Worm (Caenorhabditis elegans): ENCODE results near the gene C05G5.1.

C05G5.1 gene

DNA sequence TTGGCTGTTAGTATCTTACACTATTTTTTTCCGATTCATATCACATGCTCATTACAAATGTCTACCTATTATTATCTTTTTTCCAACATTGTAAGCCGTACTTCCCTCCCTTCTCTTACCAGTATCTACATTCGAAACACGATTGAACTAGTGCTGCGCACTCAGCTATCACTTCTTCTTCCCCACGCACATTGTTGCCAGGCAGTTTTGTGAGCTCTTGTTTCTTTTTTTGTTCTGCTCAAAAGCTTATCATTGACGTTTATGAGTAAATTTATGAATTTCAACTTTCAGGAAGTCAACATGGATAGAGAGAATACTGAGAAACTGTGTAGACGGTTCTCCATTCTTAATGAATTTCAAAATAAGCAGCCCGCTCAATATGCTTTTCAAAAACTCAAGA, 18.8 kb downstream of the C05G5.1 start, which contains the start of gene F33C8.2:
TSS of gene F33C8.2 (plus strand) at position 301 of the 400 bp plus-strand sequence.
- TF ChIP-seq fkh-10 (GFP tag; optimal IDR thresholded peaks at IDR 0.05) (no peak), lin-35 (GFP tag; optimal IDR thresholded peaks at IDR 0.05) (no peak), nhr-11 (tag; optimal IDR thresholded peaks at IDR 0.05) (no peak), zag-1 (tag; optimal IDR thresholded peaks at IDR 0.05) (no peak), C34B4.2 (tag; optimal IDR thresholded peaks at IDR 0.05) (no peak), mdl-1 (tag; optimal IDR thresholded peaks at IDR 0.05) (no peak), aha-1 (tag; optimal IDR thresholded peaks at IDR 0.05) (no peak), nhr-84 (tag; optimal IDR thresholded peaks at IDR 0.05) (no peak), nhr-237 (tag; optimal IDR thresholded peaks at IDR 0.05) (no peak)

DNA sequence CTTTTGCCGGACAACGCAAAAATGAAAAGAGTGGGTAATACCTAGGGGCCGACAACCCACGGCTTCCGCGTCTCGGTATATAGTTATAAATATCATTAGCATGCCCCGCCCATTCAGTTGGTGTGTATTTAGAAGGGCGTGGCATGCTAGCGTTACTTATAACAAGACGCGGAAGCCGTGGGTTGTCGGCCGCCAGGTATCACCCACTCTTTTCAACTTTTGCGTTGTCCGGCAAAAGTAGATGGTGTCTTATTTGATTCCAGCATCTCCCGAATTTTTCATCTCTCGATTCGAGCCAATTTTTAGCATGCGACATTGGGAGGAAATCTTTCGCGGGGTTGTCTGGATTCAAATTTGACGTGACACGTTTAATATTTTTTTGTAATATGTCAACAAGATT, 22.1 kb downstream of the C05G5.1 start:
- no peak for TF ChIP-seq efl-1 (optimal IDR thresholded peaks at IDR 0.05)
- peak in 1 of 2 experiments; percentile 66 for TF ChIP-seq efl-1 (GFP tag; optimal IDR thresholded peaks at IDR 0.05 in 1 of 2)
- TF ChIP-seq dsc-1 (tag; optimal IDR thresholded peaks at IDR 0.05), result no peak
- no peak for TF ChIP-seq pag-3 (tag; optimal IDR thresholded peaks at IDR 0.05; ENCODE audit: borderline replicate concordance, insufficient read depth)

DNA sequence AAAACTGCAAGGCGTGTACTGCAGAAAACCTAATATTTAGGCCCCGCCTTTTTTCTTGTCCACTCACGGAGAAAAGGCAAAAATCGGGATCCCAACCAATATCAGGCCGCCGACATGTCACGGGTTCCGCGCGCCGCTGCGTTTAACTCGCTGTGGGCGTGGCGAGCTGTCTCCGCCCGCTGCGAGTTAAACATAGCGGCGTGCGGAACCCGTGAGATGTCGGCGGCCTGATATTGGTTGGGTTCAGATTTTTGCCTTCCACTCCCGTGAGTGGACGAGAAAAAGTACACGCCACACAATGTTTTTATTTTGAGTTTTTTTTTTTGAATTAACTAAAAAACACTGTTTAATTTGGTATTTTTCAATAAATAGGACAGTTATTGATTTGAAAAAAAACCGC, 24.5 kb downstream of the C05G5.1 start:
- TF ChIP-seq ceh-90 (tag; optimal IDR thresholded peaks at IDR 0.05), result no peak
- no peak for TF ChIP-seq aly-2 (tag; optimal IDR thresholded peaks at IDR 0.05)
- no peak for TF ChIP-seq ztf-4 (tag; optimal IDR thresholded peaks at IDR 0.05)
- TF ChIP-seq mdl-1 (tag; optimal IDR thresholded peaks at IDR 0.05), result no peak
- TF ChIP-seq efl-3 (GFP tag; optimal IDR thresholded peaks at IDR 0.05), result no peak
- no peak for TF ChIP-seq sup-37 (GFP tag; optimal IDR thresholded peaks at IDR 0.05)
- no peak for TF ChIP-seq unc-98 (GFP tag; IDR thresholded peaks at IDR 0.05)
- TF ChIP-seq aha-1 (tag; optimal IDR thresholded peaks at IDR 0.05), result no peak
- no peak for TF ChIP-seq swsn-7 (tag; optimal IDR thresholded peaks at IDR 0.05)
- no peak for TF ChIP-seq lin-15B (tag; optimal IDR thresholded peaks at IDR 0.05)
- no peak for TF ChIP-seq mab-9 (GFP tag; IDR thresholded peaks at IDR 0.05)
- TF ChIP-seq lir-3 (tag; optimal IDR thresholded peaks at IDR 0.05; ENCODE audit: poor library complexity), result no peak
- TF ChIP-seq fkh-8 (tag; optimal IDR thresholded peaks at IDR 0.05), result no peak

DNA sequence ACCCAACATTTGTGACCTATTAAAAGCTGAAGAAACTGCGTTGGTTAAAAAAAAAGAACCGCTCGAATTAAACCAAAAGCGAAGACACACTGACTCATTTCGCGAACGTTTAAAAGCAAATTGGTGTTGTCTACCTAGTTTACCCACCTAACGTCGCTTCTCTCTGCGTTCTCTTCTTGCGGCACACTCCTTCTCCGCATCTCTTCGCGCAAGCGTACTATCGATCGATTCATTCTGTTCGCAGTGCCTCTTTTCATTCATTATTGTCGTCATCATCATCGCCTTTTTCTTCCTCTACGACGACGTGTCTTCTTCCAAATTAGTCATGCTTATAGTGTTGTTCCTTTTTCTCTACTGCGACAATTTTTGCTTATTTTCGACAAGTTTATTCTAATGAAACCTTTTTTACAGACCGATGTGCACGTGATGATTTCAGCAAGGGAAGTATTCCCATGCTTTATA, 28.7 kb downstream of the C05G5.1 start, which contains the start of gene atrn-1:
TSS of gene atrn-1 (plus strand) at position 412 of the 462 bp plus-strand sequence.
- TF ChIP-seq isw-1 (GFP tag; IDR thresholded peaks at IDR 0.05), result no peak
- no peak for TF ChIP-seq lin-13 (GFP tag; optimal IDR thresholded peaks at IDR 0.05)
- TF ChIP-seq C34B4.2 (tag; optimal IDR thresholded peaks at IDR 0.05), result no peak
- TF ChIP-seq ceh-82 (tag; optimal IDR thresholded peaks at IDR 0.05), result no peak
- TF ChIP-seq zip-4 (GFP tag; optimal IDR thresholded peaks at IDR 0.05), result no peak
- TF ChIP-seq blmp-1 (tag; optimal IDR thresholded peaks at IDR 0.05), result peak; percentile 39
- TF ChIP-seq dpl-1 (GFP tag; optimal IDR thresholded peaks at IDR 0.05), result no peak
- no peak for TF ChIP-seq hpl-2 (GFP tag; optimal IDR thresholded peaks at IDR 0.05)
- TF ChIP-seq nhr-77 (tag; optimal IDR thresholded peaks at IDR 0.05), result no peak
- no peak for TF ChIP-seq ceh-8 (GFP tag; optimal IDR thresholded peaks at IDR 0.05)
- TF ChIP-seq lin-14 (GFP tag; optimal IDR thresholded peaks at IDR 0.05), result peak; percentile 52
- TF ChIP-seq efl-1 (optimal IDR thresholded peaks at IDR 0.05), result no peak
- TF ChIP-seq efl-1 (GFP tag; optimal IDR thresholded peaks at IDR 0.05 in 1 of 2), result no peak
- TF ChIP-seq unc-98 (GFP tag; IDR thresholded peaks at IDR 0.05), result no peak
- no peak for TF ChIP-seq mdl-1 (tag; optimal IDR thresholded peaks at IDR 0.05)
- no peak for TF ChIP-seq nhr-12 (tag; optimal IDR thresholded peaks at IDR 0.05)
- TF ChIP-seq hlh-17 (GFP tag; optimal IDR thresholded peaks at IDR 0.05; ENCODE audit: borderline replicate concordance), result no peak
- TF ChIP-seq skn-1 (tag; optimal IDR thresholded peaks at IDR 0.05), result peak; percentile 12
- TF ChIP-seq sup-37 (GFP tag; optimal IDR thresholded peaks at IDR 0.05), result no peak
- no peak for TF ChIP-seq jun-1 (tag; optimal IDR thresholded peaks at IDR 0.05)
- TF ChIP-seq fos-1 (tag; optimal IDR thresholded peaks at IDR 0.05), result no peak
- TF ChIP-seq sox-4 (tag; optimal IDR thresholded peaks at IDR 0.05), result no peak
- TF ChIP-seq lin-35 (GFP tag; optimal IDR thresholded peaks at IDR 0.05), result no peak
- TF ChIP-seq nhr-20 (tag; optimal IDR thresholded peaks at IDR 0.05), result peak; percentile 13
- no peak for TF ChIP-seq sptf-1 (tag; optimal IDR thresholded peaks at IDR 0.05)
- TF ChIP-seq pax-3 (tag; optimal IDR thresholded peaks at IDR 0.05), result no peak
- no peak for TF ChIP-seq hlh-4 (tag; optimal IDR thresholded peaks at IDR 0.05)
- TF ChIP-seq swsn-7 (tag; optimal IDR thresholded peaks at IDR 0.05), result no peak
- peak; percentile 17 for TF ChIP-seq snu-23 (GFP tag; optimal IDR thresholded peaks at IDR 0.05)
- no peak for TF ChIP-seq lin-15B (tag; optimal IDR thresholded peaks at IDR 0.05)
- no peak for TF ChIP-seq ces-1 (GFP tag; optimal IDR thresholded peaks at IDR 0.05)
- no peak for TF ChIP-seq ztf-4 (tag; optimal IDR thresholded peaks at IDR 0.05)
- no peak for TF ChIP-seq nhr-11 (tag; optimal IDR thresholded peaks at IDR 0.05)
- TF ChIP-seq nhr-76 (tag; optimal IDR thresholded peaks at IDR 0.05), result no peak

Data from whole organism, L1 larva.